Worm (Caenorhabditis elegans): ENCODE data around the gene F26G1.1.
A peak's percentile ranks its signal among the peaks of the same experiment; 100 is the strongest.

Gene F26G1.1

DNA sequence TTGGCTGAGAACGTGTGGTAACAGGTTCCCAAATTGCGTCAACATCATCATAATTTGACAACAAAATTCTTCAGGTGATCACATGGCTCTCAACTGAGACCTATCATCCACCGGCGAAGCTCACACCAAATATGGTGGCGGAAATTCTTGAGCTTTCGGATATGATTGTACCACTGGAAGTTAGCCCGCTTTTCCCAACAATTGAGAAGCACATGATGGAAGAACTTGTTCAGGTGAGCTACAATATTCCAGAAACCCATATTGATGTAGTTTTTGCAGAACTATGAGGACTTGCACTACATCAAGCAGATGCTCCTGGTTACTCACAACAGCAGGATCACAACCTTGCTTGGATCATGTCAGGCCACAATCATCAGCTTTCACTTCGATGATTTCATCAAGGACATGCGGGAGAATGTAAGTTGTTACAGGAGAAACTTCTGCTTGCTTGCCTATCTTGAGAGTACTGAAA lies 39.1 kb upstream of the F26G1.1 start, which contains the start of gene F41C3.1 (continued):
- TF ChIP-seq dpff-1 (tag; optimal IDR thresholded peaks at IDR 0.05) (no peak), sea-2 (GFP tag; IDR thresholded peaks at IDR 0.05) (no peak), tbp1 (GFP tag; optimal IDR thresholded peaks at IDR 0.05) (no peak), ceh-100 (GFP tag; IDR thresholded peaks at IDR 0.05) (no peak), F37B4.10 (GFP tag; IDR thresholded peaks at IDR 0.05) (no peak)

- TF ChIP-seq F57C9.4 (tag; optimal IDR thresholded peaks at IDR 0.05) = no peak
- TF ChIP-seq Y56A3A.18 (GFP tag; IDR thresholded peaks at IDR 0.05) = no peak
- no peak for TF ChIP-seq K12H6.12 (tag; optimal IDR thresholded peaks at IDR 0.05)
- no peak for TF ChIP-seq lin-40 (tag; optimal IDR thresholded peaks at IDR 0.05)
- no peak for TF ChIP-seq F52B5.7 (tag; optimal IDR thresholded peaks at IDR 0.05)
- TF ChIP-seq snpc-1.1 (tag; optimal IDR thresholded peaks at IDR 0.05; ENCODE audit: insufficient read depth) = no peak
- no peak for TF ChIP-seq ztf-22 (GFP tag; optimal IDR thresholded peaks at IDR 0.05)
- TF ChIP-seq madf-6 (GFP tag; IDR thresholded peaks at IDR 0.05) = peak; percentile 74
- TF ChIP-seq ztf-25 (GFP tag; IDR thresholded peaks at IDR 0.05) = no peak
- TF ChIP-seq Y79H2A.3 (GFP tag; conservative IDR thresholded peaks at IDR 0.05) = no peak
- peak; percentile 54 for TF ChIP-seq efl-1 (GFP tag; optimal IDR thresholded peaks at IDR 0.05)
- no peak for TF ChIP-seq pbrm-1 (GFP tag; IDR thresholded peaks at IDR 0.05)
- no peak for TF ChIP-seq D2030.7 (GFP tag; IDR thresholded peaks at IDR 0.05)
- TF ChIP-seq dox-1 (GFP tag; IDR thresholded peaks at IDR 0.05) = no peak
- TF ChIP-seq K11D2.4 (GFP tag; IDR thresholded peaks at IDR 0.05) = no peak
- no peak for TF ChIP-seq ztf-26 (tag; optimal IDR thresholded peaks at IDR 0.05)
- no peak for TF ChIP-seq cebp-1 (GFP tag; IDR thresholded peaks at IDR 0.05)
- no peak for TF ChIP-seq cebp-1 (tag; optimal IDR thresholded peaks at IDR 0.05)
- peak; percentile 33 for TF ChIP-seq xnd-1 (tag; optimal IDR thresholded peaks at IDR 0.05)
- TF ChIP-seq lin-54 (GFP tag; optimal IDR thresholded peaks at IDR 0.05) = no peak
- no peak for TF ChIP-seq gei-17 (GFP tag; optimal IDR thresholded peaks at IDR 0.05)
- TF ChIP-seq lsl-1 (GFP tag; optimal IDR thresholded peaks at IDR 0.05) = peak; percentile 2
- TF ChIP-seq mes-4 (tag; optimal IDR thresholded peaks at IDR 0.05) = no peak
These were observed 38.3 kb upstream of the F26G1.1 start, which contains the start of gene C27D9.1 for ce11 chrII:4753133-4753532. C27D9.1 (plus strand) TSS chrII:4753413.

- TF ChIP-seq attf-3 (GFP tag; conservative IDR thresholded peaks at IDR 0.05) (peak; percentile 74), bed-1 (GFP tag; IDR thresholded peaks at IDR 0.05) (no peak), lsl-1 (GFP tag; optimal IDR thresholded peaks at IDR 0.05) (peak; percentile 6)
These were observed 35.8 kb upstream of the F26G1.1 start for ce11 chrII:4755654-4756053.

DNA sequence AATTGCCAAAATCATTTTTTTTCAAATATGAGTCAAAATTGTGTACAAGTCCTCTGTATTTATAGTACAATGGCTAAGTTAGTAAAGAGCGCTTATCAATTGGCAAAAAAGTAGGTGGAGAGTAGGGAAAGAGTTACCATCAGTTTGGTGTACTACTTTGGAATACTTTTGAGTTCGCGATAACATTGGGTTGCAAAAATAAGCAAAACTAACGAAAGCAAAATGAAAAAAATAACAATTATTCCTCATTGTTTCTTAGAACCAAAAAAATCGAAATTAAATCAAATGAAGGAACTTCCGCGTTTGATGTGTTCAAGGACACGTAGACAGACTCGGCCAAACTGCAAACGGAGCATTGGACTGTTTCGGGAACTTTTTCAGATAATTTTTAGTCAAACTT lies 34.7 kb upstream of the F26G1.1 start, which contains the start of gene C27D9.2:
Gene C27D9.2 (minus strand): TSS at position 101 of the 400 bp plus-strand sequence.
- TF ChIP-seq T26A5.8 (tag; optimal IDR thresholded peaks at IDR 0.05) (no peak), ceh-40 (GFP tag; IDR thresholded peaks at IDR 0.05) (no peak), F10E7.11 (tag; optimal IDR thresholded peaks at IDR 0.05) (no peak), mcd-1 (GFP tag; IDR thresholded peaks at IDR 0.05) (no peak), let-607 (tag; optimal IDR thresholded peaks at IDR 0.05) (no peak), akir-1 (GFP tag; optimal IDR thresholded peaks at IDR 0.05) (no peak), ceh-27 (GFP tag; optimal IDR thresholded peaks at IDR 0.05) (no peak), T07F8.4 (tag; optimal IDR thresholded peaks at IDR 0.05) (no peak), egl-44 (GFP tag; IDR thresholded peaks at IDR 0.05) (no peak), hrde-1 (tag; optimal IDR thresholded peaks at IDR 0.05; ENCODE audit: borderline replicate concordance) (no peak), cebp-2 (GFP tag; IDR thresholded peaks at IDR 0.05) (no peak), egrh-3 (GFP tag; IDR thresholded peaks at IDR 0.05) (no peak), F49E8.2 (tag; optimal IDR thresholded peaks at IDR 0.05; ENCODE audit: insufficient read depth) (no peak), nfyb-1 (GFP tag; IDR thresholded peaks at IDR 0.05) (no peak), athp-1 (tag; optimal IDR thresholded peaks at IDR 0.05) (no peak), snpc-4 (GFP tag; optimal IDR thresholded peaks at IDR 0.05) (no peak), snpc-4 (tag; optimal IDR thresholded peaks at IDR 0.05) (no peak)
